Fruit fly (Drosophila melanogaster) whole organism: Measurements from ENCODE around the gene eIF1A.

Experiments
- CG8478 ChIP-seq: fragments of >200 bp; optimal IDR thresholded peaks from 2 replicates; lab custom pipeline; 2018; ENCODE audit warnings: inconsistent platforms
- Dll ChIP-seq: fragments of >200 bp; optimal IDR thresholded peaks from 2 replicates; lab custom pipeline; 2017
- EcR ChIP-seq, 2 experiments: fragments of >200 bp; optimal IDR thresholded peaks; 2 replicates each; lab custom pipeline; 2017; ENCODE audit warnings: missing biosample characterization in 2 of 2, missing genetic modification characterization in 2 of 2, missing genetic modification reagents in 2 of 2
- pan ChIP-seq: fragments of >200 bp; optimal IDR thresholded peaks from 2 replicates; lab custom pipeline; 2017
- psq ChIP-seq: fragments of >200 bp; optimal IDR thresholded peaks from 2 replicates; lab custom pipeline; 2017
- usp ChIP-seq: fragments of >200 bp; optimal IDR thresholded peaks from 2 replicates; lab custom pipeline; 2017; ENCODE audit warnings: missing biosample characterization, missing genetic modification characterization, mixed read lengths

Gene eIF1A

DNA sequence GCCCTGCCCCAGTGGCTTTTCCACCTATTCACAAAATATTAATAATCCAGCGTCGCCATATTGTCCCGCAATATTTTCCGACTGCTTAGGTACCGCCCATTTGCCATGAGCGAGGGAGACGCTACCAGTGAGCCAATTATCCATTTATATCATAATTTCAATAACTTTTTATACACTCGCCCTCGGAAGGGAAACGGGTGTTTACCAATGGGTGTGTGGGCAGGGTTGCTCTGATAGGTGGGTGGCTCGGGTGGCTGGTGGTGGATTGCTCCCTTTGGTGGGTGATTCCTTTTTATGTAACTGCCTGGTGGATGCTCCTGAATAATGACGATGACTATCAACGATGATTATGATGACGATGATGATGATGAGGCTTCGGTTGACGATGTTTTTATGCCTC is 7.8 kb upstream of the eIF1A start:
- TF ChIP-seq pan = no peak

DNA sequence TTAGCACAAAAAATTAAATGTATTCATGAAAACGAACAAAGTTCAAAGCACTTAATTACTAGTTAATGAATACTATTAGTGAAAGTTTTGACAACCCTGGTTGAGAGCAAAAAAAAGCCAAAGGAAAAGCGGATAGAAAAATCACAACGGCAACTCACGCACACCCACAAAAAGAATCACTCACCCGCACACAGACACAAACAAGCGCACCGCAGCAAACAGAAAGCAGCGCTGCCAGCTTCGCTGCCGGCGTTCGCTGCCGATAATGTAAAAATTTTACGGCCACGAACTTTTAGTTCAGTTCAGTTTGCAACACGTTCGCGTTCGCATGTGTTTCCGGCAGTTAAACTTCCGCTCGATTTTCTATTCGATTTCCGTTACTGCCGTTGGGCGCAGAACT is 7.0 kb upstream of the eIF1A start, which contains the start of gene CG18599:
Gene CG18599, plus strand, starts transcription at position 301 of the 400 bp plus-strand sequence.
- TF ChIP-seq pan = no peak

DNA sequence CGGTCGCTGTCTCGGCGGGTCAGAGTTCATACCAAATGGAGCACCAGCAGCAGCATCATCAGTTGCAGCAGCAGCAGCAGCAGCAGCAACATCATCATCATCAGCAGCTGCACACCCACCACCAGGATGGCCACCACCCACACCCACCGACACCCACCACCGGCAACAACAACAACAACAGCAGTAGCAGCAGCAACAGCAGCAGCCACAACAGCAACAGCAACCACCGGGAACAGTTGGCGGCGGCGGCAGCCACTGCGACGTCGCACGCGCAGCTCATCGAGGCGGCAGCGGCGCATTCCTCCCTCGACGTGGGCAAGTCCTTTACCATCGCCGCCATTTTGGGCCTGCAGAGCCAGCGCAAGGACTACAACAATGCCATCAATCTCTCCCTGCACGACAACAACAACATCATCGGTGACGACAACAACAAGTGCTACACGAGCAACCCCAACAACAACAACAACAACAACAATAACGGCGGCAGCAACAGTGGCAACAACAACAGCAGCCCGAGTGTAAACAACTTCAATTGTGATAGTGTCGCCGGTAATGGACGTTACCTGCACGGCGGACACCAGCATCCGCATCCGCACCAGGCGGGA is 4.6 kb upstream of the eIF1A start:
- TF ChIP-seq Dll (lab: Kevin White, UChicago) (no peak), EcR (GFP tag; optimal IDR thresholded peaks at IDR 0.05; lab: Kevin White, UChicago) (no peak), pan (no peak), CG8478 (lab: Kevin White, UChicago) (no peak), usp (no peak)

DNA sequence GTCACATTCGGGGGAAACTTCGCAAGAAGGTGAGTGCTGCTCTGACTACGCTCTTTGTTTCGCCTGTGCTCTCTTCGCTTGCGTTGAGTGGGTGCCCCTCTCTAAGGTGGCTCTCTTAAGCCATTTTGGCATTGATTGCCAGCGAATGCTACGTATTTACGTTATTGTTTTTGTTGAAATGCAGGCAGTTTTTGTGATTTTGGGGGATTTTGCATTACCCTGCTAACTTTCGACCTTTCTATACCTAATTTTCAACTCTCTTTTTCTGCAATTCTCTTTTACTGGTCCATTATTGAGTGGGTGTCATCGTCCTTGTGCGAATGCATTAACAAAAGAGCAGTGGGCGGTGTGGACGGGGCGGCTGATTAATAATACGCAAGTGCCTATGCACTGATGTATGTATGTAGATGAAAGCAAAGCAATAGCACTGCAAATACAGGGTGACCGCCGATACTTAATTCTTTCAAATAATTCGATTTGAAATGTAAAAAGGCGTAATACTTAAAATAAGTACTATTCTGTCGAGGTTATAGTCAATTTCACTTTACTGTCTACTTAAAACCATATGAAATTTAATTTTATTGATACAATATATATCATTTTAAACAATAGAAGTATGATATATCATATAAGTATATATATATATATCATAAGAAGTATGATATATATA is 783 bp downstream of the eIF1A start:
- TF ChIP-seq EcR (GFP tag; optimal IDR thresholded peaks at IDR 0.05; lab: Kevin White, UChicago) (no peak), CG8478 (lab: Kevin White, UChicago) (no peak), pan (no peak), psq (no peak), usp (no peak)

DNA sequence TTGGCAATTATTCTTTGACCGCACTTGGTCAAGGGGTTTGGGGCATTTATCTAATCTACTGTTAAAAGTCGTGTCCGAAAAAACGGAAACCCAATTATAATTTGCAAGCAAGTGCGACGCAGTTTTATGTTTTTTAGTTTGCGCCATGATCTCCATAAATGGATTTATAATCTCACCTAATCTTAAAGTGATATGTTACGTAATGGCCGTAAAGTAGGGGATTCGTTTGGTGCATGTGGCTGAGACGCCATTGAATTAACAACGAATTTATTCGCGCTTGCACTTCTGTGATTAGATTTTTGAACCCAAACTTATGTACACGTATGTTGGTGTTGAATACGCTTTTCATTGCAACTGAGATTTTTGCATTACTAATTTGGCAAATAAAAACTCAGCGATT is 2.2 kb downstream of the eIF1A start:
- TF ChIP-seq psq (no peak), Dll (lab: Kevin White, UChicago) (no peak), CG8478 (lab: Kevin White, UChicago) (no peak), EcR (GFP tag; optimal IDR thresholded peaks at IDR 0.05; lab: Kevin White, UChicago) (no peak), pan (no peak), usp (no peak)

DNA sequence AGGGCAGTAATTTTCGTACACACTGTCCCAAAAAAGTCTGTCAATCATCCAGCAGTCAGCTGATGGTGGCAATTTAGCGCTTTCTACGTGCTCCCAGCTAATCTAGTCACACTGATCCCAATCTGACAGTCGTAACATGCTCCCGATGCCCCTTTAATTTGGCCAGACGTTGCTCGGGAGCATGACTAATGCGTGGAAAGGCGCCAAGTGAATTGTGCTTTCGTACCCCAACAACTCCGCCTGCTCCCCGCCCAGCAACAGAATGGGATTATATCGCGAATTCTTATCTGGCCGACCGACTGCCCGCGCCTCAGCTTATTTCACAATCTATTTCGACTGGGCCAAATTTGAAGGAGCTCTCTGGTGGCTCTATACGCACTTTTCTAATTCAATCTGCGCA is 2.9 kb downstream of the eIF1A start:
- TF ChIP-seq EcR (GFP tag; optimal IDR thresholded peaks at IDR 0.05; lab: Kevin White, UChicago) (no peak), pan (no peak), Dll (lab: Kevin White, UChicago) (no peak), usp (no peak), psq (no peak), CG8478 (lab: Kevin White, UChicago) (no peak)

DNA sequence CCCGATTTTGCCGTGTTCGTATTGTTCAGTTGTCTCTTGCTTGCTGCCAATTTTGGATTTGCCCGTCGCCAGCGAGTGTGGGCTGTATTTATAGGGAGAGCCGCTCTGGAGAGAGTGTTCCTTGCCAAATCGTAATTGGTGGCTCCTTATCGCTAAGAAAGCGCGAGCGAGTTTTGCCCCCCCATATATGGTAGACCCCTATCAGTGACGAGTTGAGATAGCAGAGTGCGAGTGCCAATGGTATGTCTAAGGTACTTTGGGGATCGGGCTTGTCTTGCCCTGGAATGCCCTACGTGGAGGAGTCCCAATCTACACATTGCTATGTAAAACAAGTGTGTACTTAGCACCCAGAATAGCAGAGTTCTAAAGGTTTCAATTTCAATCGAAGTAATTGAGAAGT is 5.0 kb downstream of the eIF1A start, which contains the start of gene CG7142:
Gene CG7142, minus strand, starts transcription at position 29 of the 400 bp plus-strand sequence.
- TF ChIP-seq Dll (lab: Kevin White, UChicago) (no peak), EcR (GFP tag; optimal IDR thresholded peaks at IDR 0.05; lab: Kevin White, UChicago) (no peak), psq (no peak), usp (no peak), CG8478 (lab: Kevin White, UChicago) (no peak), pan (no peak)

DNA sequence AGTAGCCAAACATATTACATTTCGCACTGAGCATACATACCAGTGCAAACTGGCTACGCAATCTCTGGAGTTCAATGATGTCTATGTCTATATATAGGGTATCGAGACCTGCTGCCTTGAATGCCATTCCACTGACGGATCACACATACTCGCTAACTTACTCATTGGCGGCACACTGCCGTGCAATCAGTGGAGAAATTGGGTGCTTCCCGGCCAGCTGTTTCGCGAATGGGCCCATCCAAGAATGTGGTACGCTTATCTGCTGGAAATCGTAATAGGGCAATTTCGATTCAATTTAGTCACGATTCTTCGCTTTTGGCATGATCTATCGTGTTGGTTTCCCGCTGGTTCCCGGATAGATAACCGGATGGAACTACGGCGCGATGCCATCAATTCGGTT is 5.7 kb downstream of the eIF1A start:
- TF ChIP-seq Dll (lab: Kevin White, UChicago) (no peak), psq (no peak), CG8478 (lab: Kevin White, UChicago) (no peak), usp (no peak), pan (no peak), EcR (GFP tag; optimal IDR thresholded peaks at IDR 0.05; lab: Kevin White, UChicago) (no peak)

DNA sequence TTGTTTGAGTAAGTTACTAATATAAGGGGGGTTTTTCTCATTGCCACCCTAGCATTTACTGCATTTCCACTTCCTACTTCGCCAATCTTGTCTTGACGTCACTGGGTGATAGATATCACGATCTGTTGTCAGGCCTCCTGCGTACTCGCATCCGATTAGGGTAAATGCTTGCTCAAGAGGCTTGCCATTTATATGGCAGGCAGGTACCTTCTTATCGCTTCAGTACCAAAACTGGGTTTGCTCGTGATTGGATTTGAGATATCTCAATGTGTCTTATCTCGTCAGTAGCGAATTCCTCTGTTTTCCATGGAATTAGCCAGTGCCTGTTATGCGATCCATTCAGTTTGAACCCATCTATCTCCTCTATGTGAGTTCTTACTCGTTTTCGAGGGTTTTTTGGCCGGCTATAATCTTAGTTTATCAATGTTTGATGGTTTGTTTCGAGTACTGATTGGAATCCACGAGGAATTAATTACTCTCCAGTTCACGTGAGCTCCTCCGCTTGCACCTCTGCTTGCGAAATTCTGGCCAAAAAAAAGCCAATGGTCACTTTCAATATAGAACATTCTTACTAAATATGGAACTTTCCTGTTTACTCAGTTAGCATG is 6.5 kb downstream of the eIF1A start:
- TF ChIP-seq Dll (lab: Kevin White, UChicago) (no peak), pan (no peak), EcR (GFP tag; optimal IDR thresholded peaks at IDR 0.05; lab: Kevin White, UChicago) (no peak), usp (no peak), psq (no peak), CG8478 (lab: Kevin White, UChicago) (no peak)

DNA sequence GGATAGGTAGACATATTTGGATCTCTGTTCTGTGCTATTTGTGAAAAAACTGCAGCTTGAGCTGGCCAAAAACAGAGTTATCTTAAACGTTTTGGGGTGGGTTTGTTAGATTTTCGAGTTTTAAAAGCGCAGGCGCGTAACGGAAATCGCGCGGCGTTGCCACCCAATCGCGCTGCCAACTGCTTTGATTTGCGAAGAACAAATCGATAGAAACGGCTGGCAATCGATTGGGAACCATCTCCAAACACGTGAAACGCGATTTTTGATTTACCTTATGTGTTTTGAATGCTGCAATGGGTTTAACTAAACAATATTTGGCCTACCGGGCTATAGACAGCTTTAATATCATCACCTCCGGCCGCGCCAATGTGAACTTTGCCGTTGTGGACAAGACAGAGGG is 9.0 kb downstream of the eIF1A start, which contains the start of the genes CG14312 and CG8064:
Gene CG14312, minus strand, starts transcription at position 88 of the 400 bp plus-strand sequence.
Gene CG8064, plus strand, starts transcription at position 220 of the 400 bp plus-strand sequence.
- TF ChIP-seq pan (no peak), CG8478 (lab: Kevin White, UChicago) (no peak)

DNA sequence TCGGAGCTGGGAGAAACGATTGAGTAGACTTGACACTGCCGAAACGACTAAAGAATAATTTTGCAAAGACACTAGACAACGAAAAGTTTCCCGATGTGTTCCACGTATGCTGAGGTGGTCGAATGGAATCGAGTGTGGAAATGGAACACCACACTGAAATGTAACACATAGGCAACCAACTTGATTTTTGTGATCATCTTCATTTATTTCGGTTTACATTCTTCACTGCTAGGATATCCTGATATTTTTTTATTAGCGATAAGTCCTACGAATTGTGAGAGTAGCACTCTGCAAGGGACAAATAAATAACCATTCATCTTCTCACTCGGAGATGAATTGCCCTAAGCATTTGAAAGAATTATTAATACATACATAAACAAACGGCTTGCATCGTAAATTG is 14.2 kb downstream of the eIF1A start, which contains the start of gene CG7131:
Gene CG7131, minus strand, starts transcription at position 101 of the 400 bp plus-strand sequence.
- no peak for TF ChIP-seq pan
- TF ChIP-seq Dll (lab: Kevin White, UChicago) = no peak
- no peak for TF ChIP-seq EcR (GFP tag; optimal IDR thresholded peaks at IDR 0.05; lab: Kevin White, UChicago)
- TF ChIP-seq usp = no peak
- no peak for TF ChIP-seq CG8478 (lab: Kevin White, UChicago)
- no peak for TF ChIP-seq psq

DNA sequence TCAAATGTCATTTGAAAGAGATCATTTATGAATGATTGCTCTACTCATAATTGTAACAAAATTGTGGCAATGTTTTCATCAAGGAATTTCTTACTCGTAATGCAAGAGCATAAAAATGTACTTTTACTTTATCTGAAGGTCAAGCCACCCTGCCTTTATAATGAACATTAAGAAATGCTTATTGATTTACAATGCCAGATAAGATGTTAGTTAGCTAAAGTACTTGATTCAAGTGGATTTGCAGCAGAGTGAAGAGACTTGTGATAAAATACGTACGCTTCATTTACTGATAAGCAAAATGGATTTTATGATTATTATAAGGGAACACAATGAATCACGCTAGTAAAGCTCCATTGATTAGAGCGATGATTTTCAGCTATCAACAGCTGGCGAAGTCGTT is 17.4 kb downstream of the eIF1A start:
- TF ChIP-seq CG8478 (lab: Kevin White, UChicago) = no peak
- TF ChIP-seq psq = no peak
- TF ChIP-seq usp = no peak
- no peak for TF ChIP-seq Dll (lab: Kevin White, UChicago)
- no peak for TF ChIP-seq EcR (GFP tag; optimal IDR thresholded peaks at IDR 0.05; lab: Kevin White, UChicago)
- TF ChIP-seq pan = no peak

DNA sequence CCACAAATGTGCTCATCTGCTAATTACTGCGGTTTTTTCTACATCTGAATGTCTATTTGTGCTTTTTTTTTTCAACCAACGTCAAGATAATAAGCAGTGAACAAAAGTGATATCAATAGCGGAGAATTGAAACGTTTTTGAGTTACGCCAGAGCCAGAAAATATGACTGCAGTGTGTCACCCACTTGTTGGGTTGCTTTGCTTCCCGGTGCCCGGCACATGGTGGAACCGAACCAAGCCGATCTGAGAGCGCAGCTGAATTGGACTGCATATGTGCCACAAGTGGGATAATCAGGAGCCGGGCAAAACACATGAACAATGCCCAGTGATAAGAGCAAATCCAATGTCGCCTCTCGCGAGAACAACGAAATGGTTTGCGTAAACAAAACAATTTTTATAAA is 17.9 kb downstream of the eIF1A start:
- no peak for TF ChIP-seq pan
- TF ChIP-seq usp = no peak
- no peak for TF ChIP-seq CG8478 (lab: Kevin White, UChicago)
- TF ChIP-seq psq = no peak
- no peak for TF ChIP-seq EcR (GFP tag; optimal IDR thresholded peaks at IDR 0.05; lab: Kevin White, UChicago)
- no peak for TF ChIP-seq Dll (lab: Kevin White, UChicago)
